Worm (Caenorhabditis elegans) whole organism, L4/young adult: ENCODE measurements around the gene T13C5.2.

ENCODE experiments used
- W03F9.2 ChIP-seq: fragments of 150-350 bp; optimal IDR thresholded peaks from 2 replicates; lab custom pipeline; 2014; ENCODE audit warnings: missing biosample characterization, missing genetic modification characterization
- dao-5 ChIP-seq: sonication (generic microtip); optimal IDR thresholded peaks from 2 replicates; lab custom pipeline; 2016; ENCODE audit warnings: missing genotype, missing genetic modification characterization, moderate library complexity, missing compliant biosample characterization
- him-1 ChIP-seq: sonication (generic microtip); optimal IDR thresholded peaks from 2 replicates; lab custom pipeline; 2016; ENCODE audit warnings: missing genotype, missing genetic modification reagents, missing genetic modification characterization, missing compliant biosample characterization

Gene T13C5.2

ce11 chrX:6207687-6208088 lies 22.9 kb downstream of the T13C5.2 start, which contains the start of gene T13C5.6:
Gene T13C5.6 (minus strand): TSS chrX:6207687.
- TF ChIP-seq W03F9.2 (tag; lab: Kevin White, UChicago) (peak; percentile 57), dao-5 (tag; lab: Kevin White, UChicago) (peak; percentile 91), him-1 (tag; lab: Kevin White, UChicago) (peak; percentile 98)

ce11 chrX:6208463-6208862 lies 23.7 kb downstream of the T13C5.2 start, which contains the start of gene C14F11.7:
Gene C14F11.7 (minus strand): TSS chrX:6208563.
- TF ChIP-seq dao-5 (tag; lab: Kevin White, UChicago), result no peak
- no peak for TF ChIP-seq him-1 (tag; lab: Kevin White, UChicago)
- TF ChIP-seq W03F9.2 (tag; lab: Kevin White, UChicago), result no peak

ce11 chrX:6211322-6211820 lies 26.6 kb downstream of the T13C5.2 start:
- TF ChIP-seq him-1 (tag; lab: Kevin White, UChicago) (no peak), dao-5 (tag; lab: Kevin White, UChicago) (no peak), W03F9.2 (tag; lab: Kevin White, UChicago) (no peak)

- no peak for TF ChIP-seq him-1 (tag; lab: Kevin White, UChicago)
- TF ChIP-seq W03F9.2 (tag; lab: Kevin White, UChicago), result no peak
- TF ChIP-seq dao-5 (tag; lab: Kevin White, UChicago), result no peak
These were observed 31.7 kb downstream of the T13C5.2 start, which contains the start of gene lrch-1 for ce11 chrX:6216551-6216950. Gene lrch-1 (minus strand): TSS chrX:6216651.

ce11 chrX:6219892-6220291 lies 35.1 kb downstream of the T13C5.2 start:
- TF ChIP-seq him-1 (tag; lab: Kevin White, UChicago), result peak; percentile 57
- TF ChIP-seq W03F9.2 (tag; lab: Kevin White, UChicago), result no peak

- TF ChIP-seq W03F9.2 (tag; lab: Kevin White, UChicago) (no peak), dao-5 (tag; lab: Kevin White, UChicago) (no peak), him-1 (tag; lab: Kevin White, UChicago) (no peak)
These were observed 36.3 kb downstream of the T13C5.2 start for ce11 chrX:6221097-6221496.

- TF ChIP-seq W03F9.2 (tag; lab: Kevin White, UChicago) (no peak), him-1 (tag; lab: Kevin White, UChicago) (no peak), dao-5 (tag; lab: Kevin White, UChicago) (no peak)
These were observed 40.0 kb downstream of the T13C5.2 start for ce11 chrX:6224841-6225240.

- TF ChIP-seq W03F9.2 (tag; lab: Kevin White, UChicago) (no peak), him-1 (tag; lab: Kevin White, UChicago) (no peak), dao-5 (tag; lab: Kevin White, UChicago) (no peak)
These were observed 45.9 kb downstream of the T13C5.2 start, which contains the start of gene lite-1 for ce11 chrX:6230669-6231068. Gene lite-1 (minus strand): TSS chrX:6230769.

ce11 chrX:6232998-6233626 lies 48.3 kb downstream of the T13C5.2 start, which contains the start of gene C14F11.4:
Gene C14F11.4 (minus strand): TSS chrX:6233048.
- TF ChIP-seq him-1 (tag; lab: Kevin White, UChicago) (no peak), dao-5 (tag; lab: Kevin White, UChicago) (no peak), W03F9.2 (tag; lab: Kevin White, UChicago) (no peak)

ce11 chrX:6235443-6235842 lies 50.6 kb downstream of the T13C5.2 start, which contains the start of gene hsp-43:
Gene hsp-43 (minus strand): TSS chrX:6235543.
- TF ChIP-seq dao-5 (tag; lab: Kevin White, UChicago) (no peak), W03F9.2 (tag; lab: Kevin White, UChicago) (no peak), him-1 (tag; lab: Kevin White, UChicago) (no peak)
